Fruit fly (Drosophila melanogaster) whole organism, embryonic: ENCODE data around the gene CG11891.

Experiments used
- Adf1 ChIP-seq: fragments of 200-800 bp; sonication (Bioruptor generic); IDR thresholded peaks from 2 replicates; pipeline ENCODE4 v1.3.6; 2022; ENCODE audit warnings: missing biosample characterization, missing genetic modification characterization
- Atf3 ChIP-seq: fragments of 200-800 bp; sonication (Bioruptor generic); optimal IDR thresholded peaks from 3 replicates; lab custom pipeline; 2016; ENCODE audit warnings: missing biosample characterization, missing genetic modification characterization
- Awh ChIP-seq: fragments of 200-800 bp; sonication (Bioruptor generic); IDR thresholded peaks from 2 replicates; pipeline ENCODE4, ENCODE4 v1.3.6; 2022; ENCODE audit warnings: missing biosample characterization, missing genetic modification characterization
- BEAF-32 ChIP-seq: fragments of 200-800 bp; sonication (Bioruptor generic); optimal IDR thresholded peaks from 3 replicates; lab custom pipeline; 2017; ENCODE audit warnings: missing biosample characterization, missing genetic modification characterization, mild to moderate bottlenecking, moderate library complexity, missing genetic modification reagents
- Blimp-1 ChIP-seq: fragments of 200-800 bp; sonication (Bioruptor generic); optimal IDR thresholded peaks from 3 replicates; lab custom pipeline; 2018; ENCODE audit warnings: missing biosample characterization, missing genetic modification characterization, mild to moderate bottlenecking, moderate library complexity, missing genetic modification reagents
- CG12942 ChIP-seq: fragments of 200-800 bp; sonication (Bioruptor generic); optimal IDR thresholded peaks from 3 replicates; lab custom pipeline; 2016; ENCODE audit warnings: missing biosample characterization, missing genetic modification characterization
- CG13424 ChIP-seq: fragments of 200-800 bp; sonication (Bioruptor generic); optimal IDR thresholded peaks from 2 replicates; lab custom pipeline; 2019; ENCODE audit warnings: missing biosample characterization, mild to moderate bottlenecking, missing genetic modification characterization, moderate library complexity
- CG14710 ChIP-seq: fragments of 200-800 bp; sonication (Bioruptor generic); optimal IDR thresholded peaks from 3 replicates; lab custom pipeline; 2019; ENCODE audit warnings: missing biosample characterization, mild to moderate bottlenecking, missing genetic modification characterization, moderate library complexity
- CG14860 ChIP-seq: fragments of 200-800 bp; sonication (Bioruptor generic); IDR thresholded peaks from 3 replicates; pipeline ENCODE4 v1.3.6; 2022; ENCODE audit warnings: missing biosample characterization, missing genetic modification characterization; ENCODE audit not compliant: partially characterized antibody
- CG16813 ChIP-seq: fragments of 200-800 bp; sonication (Bioruptor generic); IDR thresholded peaks from 3 replicates; pipeline ENCODE4 v1.3.6; 2022; ENCODE audit warnings: missing biosample characterization, missing genetic modification characterization; ENCODE audit not compliant: partially characterized antibody
- CG34224 ChIP-seq: fragments of 200-800 bp; sonication (Bioruptor generic); IDR thresholded peaks from 3 replicates; pipeline ENCODE4 v1.3.6; 2022; ENCODE audit warnings: missing biosample characterization, missing genetic modification characterization; ENCODE audit not compliant: partially characterized antibody
- CG3847 ChIP-seq: fragments of 200-800 bp; sonication (Bioruptor generic); IDR thresholded peaks from 2 replicates; pipeline ENCODE4 v1.3.6; 2022; ENCODE audit warnings: missing biosample characterization, missing genetic modification characterization
- CG4360 ChIP-seq: fragments of 200-800 bp; sonication (Bioruptor generic); IDR thresholded peaks from 2 replicates; pipeline ENCODE4 v1.3.6; 2022; ENCODE audit warnings: missing biosample characterization, missing genetic modification characterization
- CG7357 ChIP-seq: fragments of 200-800 bp; sonication (Bioruptor generic); IDR thresholded peaks from 3 replicates; pipeline ENCODE4 v1.3.6; 2022; ENCODE audit warnings: missing biosample characterization, missing genetic modification characterization
- Ets65A ChIP-seq: fragments of 200-800 bp; sonication (Bioruptor generic); peaks from one replicate; lab custom pipeline; 2016; ENCODE audit warnings: missing biosample characterization, missing genetic modification characterization
- Jarid2 ChIP-seq: fragments of 200-800 bp; sonication (Bioruptor generic); optimal IDR thresholded peaks from 3 replicates; lab custom pipeline; 2017; ENCODE audit warnings: mild to moderate bottlenecking, missing biosample characterization, missing genetic modification reagents, missing genetic modification characterization
- MTF-1 ChIP-seq: fragments of 200-800 bp; sonication (Bioruptor generic); optimal IDR thresholded peaks from 2 replicates; lab custom pipeline; 2018; ENCODE audit warnings: missing biosample characterization, mild to moderate bottlenecking, missing genetic modification characterization, borderline replicate concordance
- Max ChIP-seq: fragments of 200-800 bp; sonication (Bioruptor generic); optimal IDR thresholded peaks from 2 replicates; lab custom pipeline; 2016; ENCODE audit warnings: missing biosample characterization, mild to moderate bottlenecking, missing genetic modification characterization
- Stat92E ChIP-seq, 3 experiments: fragments of >200 bp in 2 of 3; fragments of 200-800 bp in 1 of 3; sonication (Bioruptor generic) in 1 of 3; optimal IDR thresholded peaks; 2 replicates each; lab custom pipeline; 2017 to 2019; ENCODE audit warnings: missing biosample characterization in 3 of 3, missing genetic modification characterization in 3 of 3, mild to moderate bottlenecking in 1 of 3, moderate library complexity in 1 of 3
- al ChIP-seq: fragments of 200-800 bp; sonication (Bioruptor generic); IDR thresholded peaks from 2 replicates; pipeline ENCODE4 v1.3.6; 2022; ENCODE audit warnings: missing biosample characterization, missing genetic modification characterization
- chm ChIP-seq: fragments of 200-800 bp; sonication (Bioruptor generic); IDR thresholded peaks from 2 replicates; pipeline ENCODE4 v1.3.6; 2022; ENCODE audit warnings: missing biosample characterization, missing genetic modification characterization
- crc ChIP-seq: fragments of 200-800 bp; sonication (Bioruptor generic); optimal IDR thresholded peaks from 2 replicates; lab custom pipeline; 2016; ENCODE audit warnings: missing biosample characterization, missing genetic modification characterization
- crp ChIP-seq, 2 experiments: fragments of 200-800 bp; sonication (Bioruptor generic); optimal IDR thresholded peaks; 2 replicates in 1 of 2; 3 replicates in 1 of 2; lab custom pipeline; 2017; ENCODE audit warnings: missing biosample characterization in 2 of 2, missing genetic modification characterization in 2 of 2, mild to moderate bottlenecking in 1 of 2, moderate library complexity in 1 of 2
- emc ChIP-seq: fragments of 200-800 bp; sonication (Bioruptor generic); optimal IDR thresholded peaks from 2 replicates; lab custom pipeline; 2016; ENCODE audit warnings: missing biosample characterization, missing genetic modification characterization
- ems ChIP-seq: fragments of 200-800 bp; sonication (Bioruptor generic); optimal IDR thresholded peaks from 3 replicates; lab custom pipeline; 2016; ENCODE audit warnings: missing biosample characterization, missing genetic modification characterization
- gem ChIP-seq: fragments of 200-800 bp; sonication (Bioruptor generic); optimal IDR thresholded peaks from 2 replicates; lab custom pipeline; 2019; ENCODE audit warnings: missing biosample characterization, mild to moderate bottlenecking, missing genetic modification characterization, moderate library complexity
- gfzf ChIP-seq: fragments of 200-800 bp; sonication (Bioruptor generic); optimal IDR thresholded peaks from 2 replicates; lab custom pipeline; 2016; ENCODE audit warnings: missing biosample characterization, mild to moderate bottlenecking, missing genetic modification characterization, moderate library complexity
- hb ChIP-seq: fragments of 200-800 bp; sonication (Bioruptor generic); IDR thresholded peaks from 3 replicates; pipeline ENCODE4 v1.3.6; 2022; ENCODE audit warnings: missing biosample characterization, missing genetic modification characterization; ENCODE audit not compliant: partially characterized antibody
- her ChIP-seq: fragments of 200-800 bp; sonication (Bioruptor generic); optimal IDR thresholded peaks from 2 replicates; lab custom pipeline; 2016; ENCODE audit warnings: missing biosample characterization, missing genetic modification characterization
- knrl ChIP-seq: fragments of 200-800 bp; sonication (Bioruptor generic); IDR thresholded peaks from 3 replicates; pipeline ENCODE4 v1.3.6; 2022; ENCODE audit warnings: missing biosample characterization, missing genetic modification characterization; ENCODE audit not compliant: partially characterized antibody
- lbe ChIP-seq: fragments of 200-800 bp; sonication (Bioruptor generic); optimal IDR thresholded peaks from 2 replicates; lab custom pipeline; 2016; ENCODE audit warnings: missing biosample characterization, mild to moderate bottlenecking, missing genetic modification characterization
- lola ChIP-seq, 3 experiments: fragments of >200 bp in 2 of 3; fragments of 200-800 bp in 1 of 3; sonication (Bioruptor generic) in 1 of 3; optimal IDR thresholded peaks; 2 replicates each; lab custom pipeline; 2017 to 2019; ENCODE audit warnings: missing biosample characterization in 3 of 3, missing genetic modification characterization in 3 of 3, mild to moderate bottlenecking in 1 of 3, moderate library complexity in 1 of 3
- otp ChIP-seq: fragments of 200-800 bp; sonication (Bioruptor generic); IDR thresholded peaks from 3 replicates; pipeline ENCODE4, ENCODE4 v1.3.6; 2022; ENCODE audit warnings: missing biosample characterization, missing genetic modification characterization
- sens ChIP-seq: fragments of 200-800 bp; sonication (Bioruptor generic); peaks from one replicate; lab custom pipeline; 2016; ENCODE audit warnings: missing biosample characterization, missing genetic modification characterization
- sim ChIP-seq: fragments of 200-800 bp; sonication (Bioruptor generic); IDR thresholded peaks from 2 replicates; pipeline ENCODE4 v1.3.6; 2022; ENCODE audit warnings: missing biosample characterization, missing genetic modification characterization
- slou ChIP-seq: fragments of 200-800 bp; sonication (Bioruptor generic); optimal IDR thresholded peaks from 3 replicates; lab custom pipeline; 2016; ENCODE audit warnings: missing biosample characterization, missing genetic modification characterization
- sna ChIP-seq: fragments of 200-800 bp; sonication (Bioruptor generic); IDR thresholded peaks from 2 replicates; pipeline ENCODE4 v1.3.6; 2022; ENCODE audit warnings: missing biosample characterization, missing genetic modification characterization; ENCODE audit not compliant: partially characterized antibody
- so ChIP-seq: fragments of 200-800 bp; sonication (Bioruptor generic); IDR thresholded peaks from 3 replicates; pipeline ENCODE4 v1.3.6; 2022; ENCODE audit warnings: missing biosample characterization, missing genetic modification characterization
- tap ChIP-seq: fragments of 200-800 bp; optimal IDR thresholded peaks from 3 replicates; lab custom pipeline; 2019; ENCODE audit warnings: missing biosample characterization, mild to moderate bottlenecking, missing genetic modification characterization, moderate library complexity

The CG11891 gene

DNA sequence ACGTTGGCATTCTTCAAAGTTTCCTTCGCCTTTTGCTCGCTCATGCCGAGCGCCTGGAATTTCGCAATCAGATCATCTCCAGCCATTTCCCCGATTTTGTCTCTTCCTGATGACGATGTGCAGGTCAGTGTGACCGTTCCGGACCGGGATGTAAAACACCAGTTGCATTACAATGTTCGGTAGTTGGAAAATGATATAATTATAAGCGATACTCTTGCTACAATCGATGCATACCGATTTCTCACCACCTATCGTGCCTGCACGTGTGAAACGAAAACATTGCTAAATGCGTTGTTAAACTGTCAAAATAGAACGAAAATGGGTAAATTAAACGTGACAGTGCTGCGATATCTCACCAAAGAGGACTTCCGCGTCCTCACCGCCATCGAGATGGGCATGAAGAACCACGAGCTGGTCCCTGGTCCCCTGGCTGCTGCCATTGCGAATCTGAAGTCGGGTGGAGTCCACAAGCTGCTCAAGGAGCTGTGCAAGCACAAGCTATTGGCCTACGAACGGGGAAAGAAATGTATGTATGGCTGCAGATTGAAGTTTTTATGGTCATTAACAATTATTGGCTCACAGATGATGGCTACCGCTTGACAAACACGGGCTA lies 4.3 kb upstream of the CG11891 start, which contains the start of the genes GlnRS and RIOK2 (continued):
- TF ChIP-seq hb (GFP tag; lab: Robert Waterston, UW) (peak; percentile 93), MTF-1 (no peak), CG3847 (GFP tag; lab: Robert Waterston, UW) (peak; percentile 45; the same call in 1 of the 2 replicates), Awh (no peak), Max (GFP tag; lab: Kevin White, UChicago) (peak; percentile 97), so (GFP tag; lab: Robert Waterston, UW) (no peak), Adf1 (no peak), al (GFP tag; lab: Robert Waterston, UW) (no peak), CG34224 (peak; percentile 97), Stat92E (GFP tag; optimal IDR thresholded peaks at IDR 0.05; lab: Kevin White, UChicago) (peak in 1 of 3 experiments; percentile 12), sna (peak; percentile 93), chm (no peak), tap (tag; lab: Kevin White, UChicago) (no peak), CG7357 (peak; percentile 99), gfzf (GFP tag; lab: Kevin White, UChicago) (peak; percentile 91), CG14710 (tag; lab: Kevin White, UChicago) (no peak), her (GFP tag; lab: Kevin White, UChicago) (no peak), lbe (GFP tag; lab: Kevin White, UChicago) (no peak), ems (GFP tag; lab: Kevin White, UChicago) (no peak), CG12942 (no peak), sens (GFP tag; lab: Kevin White, UChicago) (peak; percentile 71), emc (GFP tag; lab: Kevin White, UChicago) (no peak), gem (tag; lab: Kevin White, UChicago) (no peak), lola (GFP tag; optimal IDR thresholded peaks at IDR 0.05; lab: Kevin White, UChicago) (peak in 1 of 3 experiments; percentile 100), crc (GFP tag; lab: Kevin White, UChicago) (no peak), CG14860 (GFP tag; lab: Robert Waterston, UW) (peak; percentile 85), Atf3 (peak; percentile 5), crp (GFP tag; optimal IDR thresholded peaks at IDR 0.05; lab: Kevin White, UChicago) (peak in 1 of 2 experiments; percentile 63), knrl (peak; percentile 95), BEAF-32 (GFP tag; lab: Kevin White, UChicago) (peak; percentile 97), Jarid2 (GFP tag; lab: Kevin White, UChicago) (no peak), CG16813 (peak; percentile 94), slou (GFP tag; lab: Kevin White, UChicago) (no peak), sim (GFP tag; lab: Robert Waterston, UW) (no peak), Blimp-1 (GFP tag; lab: Kevin White, UChicago) (no peak)

DNA sequence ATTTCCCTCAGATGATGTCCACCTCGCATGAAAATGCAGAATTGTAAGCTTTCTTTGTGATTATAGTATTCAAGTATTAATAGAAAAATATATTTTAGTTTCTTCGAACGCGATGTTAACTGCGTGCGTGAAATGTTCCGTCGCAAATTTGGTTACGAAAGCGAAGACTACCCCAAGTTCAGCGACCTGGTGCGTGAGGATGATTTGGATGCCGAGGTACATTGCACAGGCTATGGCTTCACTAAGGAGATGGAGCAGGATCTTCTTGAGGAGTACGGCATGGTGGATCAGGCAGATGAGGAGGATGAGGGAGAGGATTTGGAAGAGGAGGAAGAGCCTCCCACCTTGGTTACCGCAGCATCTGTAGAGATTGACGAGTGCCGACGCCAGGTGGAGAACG lies 3.3 kb upstream of the CG11891 start:
- TF ChIP-seq otp (GFP tag; lab: Robert Waterston, UW) (no peak), Ets65A (peak; percentile 92), CG13424 (tag; lab: Kevin White, UChicago) (no peak), CG4360 (GFP tag; lab: Robert Waterston, UW) (no peak)
